Fruit fly (Drosophila melanogaster): ENCODE results near the gene CstF64.

Gene CstF64

dm6 chr3R:18670441-18671111, 11.2 kb downstream of the CstF64 start:
- TF ChIP-seq Pif1B (GFP tag; optimal IDR thresholded peaks at IDR 0.05): peak; percentile 52
- no peak for TF ChIP-seq CG34367 (tag; optimal IDR thresholded peaks at IDR 0.05)
- TF ChIP-seq CG10348 (GFP tag; IDR thresholded peaks at IDR 0.05): no peak
- peak; percentile 46 for TF ChIP-seq CG15710 (tag; optimal IDR thresholded peaks at IDR 0.05)
- no peak for TF ChIP-seq CG13204 (GFP tag; optimal IDR thresholded peaks at IDR 0.05)
- 0 out of 3 replicates have a peak, but pooled peaks have one; percentile 32 for TF ChIP-seq fd96Ca (GFP tag; IDR thresholded peaks at IDR 0.05)
- TF ChIP-seq Snoo (tag; optimal IDR thresholded peaks at IDR 0.05): peak; percentile 14
- no peak for TF ChIP-seq rn (GFP tag; IDR thresholded peaks at IDR 0.05)
- TF ChIP-seq CG9948 (tag; optimal IDR thresholded peaks at IDR 0.05): peak; percentile 42
- TF ChIP-seq EcR (GFP tag; optimal IDR thresholded peaks at IDR 0.05): no peak
- TF ChIP-seq D1 (tag; optimal IDR thresholded peaks at IDR 0.05): no peak
- 0 out of 3 replicates have a peak, but pooled peaks have one; percentile 43 for TF ChIP-seq CG4496 (GFP tag; IDR thresholded peaks at IDR 0.05)

dm6 chr3R:18671112-18671729, 11.8 kb downstream of the CstF64 start, which contains the start of gene CG31230:
Gene CG31230 (plus strand): TSS chr3R:18671679.
- TF ChIP-seq rn (GFP tag; IDR thresholded peaks at IDR 0.05): no peak
- TF ChIP-seq Snoo (tag; optimal IDR thresholded peaks at IDR 0.05): no peak
- TF ChIP-seq Pif1B (GFP tag; optimal IDR thresholded peaks at IDR 0.05): no peak
- TF ChIP-seq CG8301 (tag; optimal IDR thresholded peaks at IDR 0.05): no peak
- TF ChIP-seq gl (tag; optimal IDR thresholded peaks at IDR 0.05): no peak
- no peak for TF ChIP-seq CG32121 (GFP tag; IDR thresholded peaks at IDR 0.05)
- TF ChIP-seq fd96Ca (GFP tag; IDR thresholded peaks at IDR 0.05): no peak

- TF ChIP-seq Snoo (tag; optimal IDR thresholded peaks at IDR 0.05): no peak
Measured at dm6 chr3R:18677500-18677940, 18.1 kb downstream of the CstF64 start, which contains the start of the genes dind and CG7706. Gene dind (minus strand): TSS chr3R:18677539. Gene CG7706 (plus strand): TSS chr3R:18677818.

dm6 chr3R:18680332-18680731, 20.9 kb downstream of the CstF64 start, which contains the start of the genes CG46318 and ChT:
Gene CG46318 (plus strand): TSS chr3R:18680604.
Gene ChT (plus strand): TSS chr3R:18680604.
- TF ChIP-seq Snoo (tag; optimal IDR thresholded peaks at IDR 0.05) (no peak), EcR (GFP tag; optimal IDR thresholded peaks at IDR 0.05) (no peak), CG9948 (tag; optimal IDR thresholded peaks at IDR 0.05) (no peak), CG34367 (tag; optimal IDR thresholded peaks at IDR 0.05) (no peak), CG13204 (GFP tag; optimal IDR thresholded peaks at IDR 0.05) (no peak), Pif1B (GFP tag; optimal IDR thresholded peaks at IDR 0.05) (no peak), gl (tag; optimal IDR thresholded peaks at IDR 0.05) (no peak), CG32121 (GFP tag; IDR thresholded peaks at IDR 0.05) (no peak), D1 (tag; optimal IDR thresholded peaks at IDR 0.05) (no peak), CG14655 (GFP tag; optimal IDR thresholded peaks at IDR 0.05) (no peak), CG10348 (GFP tag; IDR thresholded peaks at IDR 0.05) (no peak), CG12605 (GFP tag; IDR thresholded peaks at IDR 0.05) (no peak)

dm6 chr3R:18681054-18681453, 21.6 kb downstream of the CstF64 start:
- no peak for TF ChIP-seq CG9948 (tag; optimal IDR thresholded peaks at IDR 0.05)
- TF ChIP-seq CG32121 (GFP tag; IDR thresholded peaks at IDR 0.05): no peak
- no peak for TF ChIP-seq D1 (tag; optimal IDR thresholded peaks at IDR 0.05)
- no peak for TF ChIP-seq CG4496 (GFP tag; IDR thresholded peaks at IDR 0.05)
- no peak for TF ChIP-seq CG17806 (tag; optimal IDR thresholded peaks at IDR 0.05)
- TF ChIP-seq CG8159 (tag; optimal IDR thresholded peaks at IDR 0.05): no peak
- TF ChIP-seq CG15710 (tag; optimal IDR thresholded peaks at IDR 0.05): no peak
- no peak for TF ChIP-seq Pif1B (GFP tag; optimal IDR thresholded peaks at IDR 0.05)
- no peak for TF ChIP-seq Ets98B (GFP tag; IDR thresholded peaks at IDR 0.05)
- TF ChIP-seq CG8301 (tag; optimal IDR thresholded peaks at IDR 0.05): no peak
- no peak for TF ChIP-seq CG34367 (tag; optimal IDR thresholded peaks at IDR 0.05)

- no peak for TF ChIP-seq CG12605 (GFP tag; IDR thresholded peaks at IDR 0.05)
Measured at dm6 chr3R:18692619-18693018, 33.2 kb downstream of the CstF64 start, which contains the start of gene Muc91C. Gene Muc91C (minus strand): TSS chr3R:18692719.

dm6 chr3R:18693611-18694010, 34.2 kb downstream of the CstF64 start, which contains the start of gene CG14300:
Gene CG14300 (minus strand): TSS chr3R:18693711.
- TF ChIP-seq EcR (GFP tag; optimal IDR thresholded peaks at IDR 0.05): no peak
- TF ChIP-seq CG8301 (tag; optimal IDR thresholded peaks at IDR 0.05): no peak
- TF ChIP-seq Pif1A (GFP tag; optimal IDR thresholded peaks at IDR 0.05): no peak
- no peak for TF ChIP-seq CG15710 (tag; optimal IDR thresholded peaks at IDR 0.05)

Measured in whole organism, pupa.